Worm (Caenorhabditis elegans) whole organism, L1 larva: ENCODE measurements around the gene T05A7.1.

ENCODE experiments used
- ama-1 ChIP-seq: fragments of 150-350 bp; optimal IDR thresholded peaks from 2 replicates; lab custom pipeline; 2014
- ceh-90 ChIP-seq: sonication (generic microtip); optimal IDR thresholded peaks from 2 replicates; lab custom pipeline; 2016; ENCODE audit warnings: missing genetic modification characterization, missing compliant biosample characterization
- lin-39 ChIP-seq: fragments of 150-350 bp; optimal IDR thresholded peaks from 2 replicates; lab custom pipeline; 2014; ENCODE audit warnings: missing biosample characterization, missing genetic modification reagents, missing genetic modification characterization
- mdl-1 ChIP-seq, 2 experiments: fragments of 150-350 bp; optimal IDR thresholded peaks; 2 replicates each; lab custom pipeline; 2014 to 2017; ENCODE audit warnings: missing biosample characterization in 2 of 2, missing genetic modification characterization in 2 of 2, inconsistent platforms in 1 of 2
- sup-37 ChIP-seq: fragments of 200-800 bp; sonication (Bioruptor generic); optimal IDR thresholded peaks from 2 replicates; lab custom pipeline; 2018; ENCODE audit warnings: mild to moderate bottlenecking, missing genetic modification characterization, missing compliant biosample characterization
- unc-30 ChIP-seq: sonication (generic microtip); optimal IDR thresholded peaks from 2 replicates; lab custom pipeline; 2017; ENCODE audit warnings: missing biosample characterization, missing genetic modification characterization

DNA sequence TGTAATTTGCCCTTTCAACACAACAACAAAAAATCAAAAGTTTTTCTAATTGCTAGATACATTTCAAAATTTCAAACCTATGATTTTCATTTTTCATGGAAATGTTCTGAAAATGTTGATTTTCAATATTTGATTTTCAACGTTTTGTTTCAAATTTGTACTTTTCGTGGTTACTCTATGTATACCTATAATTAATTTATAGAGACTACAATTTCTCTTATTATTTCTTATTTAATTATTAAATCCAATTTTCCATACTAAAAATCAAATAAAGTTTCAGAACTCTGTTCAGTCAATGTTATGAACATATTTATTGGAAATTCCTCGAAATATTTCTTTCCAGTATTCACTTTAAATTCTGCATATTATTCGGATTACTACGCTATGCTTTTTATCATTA lies 8.9 kb downstream of the T05A7.1 start, which contains the start of gene sre-39:
- TF ChIP-seq unc-30 (tag; lab: Kevin White, UChicago) (no peak), lin-39 (no peak), sup-37 (GFP tag; lab: Kevin White, UChicago) (no peak), mdl-1 (tag; optimal IDR thresholded peaks at IDR 0.05; lab: Kevin White, UChicago) (no peak), ama-1 (lab: Kevin White, UChicago) (no peak), ceh-90 (tag; lab: Kevin White, UChicago) (no peak)
